Fruit fly (Drosophila melanogaster): ENCODE results near the gene CG6885.
A peak's percentile ranks its signal among the peaks of the same experiment; 100 is the strongest.

CG6885 gene

DNA sequence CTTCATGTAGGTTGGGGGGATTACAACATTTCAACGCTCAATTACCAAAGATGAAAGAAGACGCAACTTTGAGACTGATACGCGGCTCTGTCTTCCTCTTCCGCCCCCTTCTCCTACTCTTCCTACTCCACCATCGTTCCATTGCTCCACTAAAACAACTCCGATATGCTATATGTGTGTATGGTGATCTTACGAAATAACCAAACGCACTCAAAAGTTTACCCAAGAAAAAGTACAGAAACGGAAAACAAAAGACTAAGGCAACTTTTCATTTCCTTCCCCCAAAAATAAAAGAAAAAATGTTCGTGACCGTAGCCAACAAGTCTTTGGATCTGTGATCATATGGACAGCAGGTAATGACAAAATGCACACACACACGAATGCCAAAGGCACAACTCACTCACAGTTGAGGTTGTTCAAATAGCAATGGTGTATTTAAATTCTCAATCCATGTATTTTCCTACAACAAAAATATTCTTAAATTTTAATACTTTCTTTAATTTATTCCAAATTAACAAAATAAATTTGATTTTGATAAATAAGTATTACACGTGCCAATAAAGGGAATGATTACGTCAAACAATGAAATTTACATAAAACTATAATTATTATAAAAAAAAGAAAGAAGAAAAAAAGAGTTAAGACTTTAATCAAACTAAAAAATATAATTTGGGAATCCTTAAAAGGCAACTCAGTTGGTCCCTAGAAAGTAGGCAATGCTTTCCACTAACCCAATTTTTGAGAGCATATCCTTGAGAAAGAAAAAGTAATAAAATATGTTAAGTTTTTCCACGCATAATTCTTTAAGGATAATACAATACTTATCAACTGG, 23.9 kb downstream of the CG6885 start:
- TF ChIP-seq TFAM (GFP tag; optimal IDR thresholded peaks at IDR 0.05) (no peak), CG6813 (GFP tag; optimal IDR thresholded peaks at IDR 0.05) (no peak), crc (GFP tag; optimal IDR thresholded peaks at IDR 0.05) (no peak), Lhr (GFP tag; optimal IDR thresholded peaks at IDR 0.05) (no peak), CoRest (tag; optimal IDR thresholded peaks at IDR 0.05) (peak; percentile 40), oc (tag; optimal IDR thresholded peaks at IDR 0.05) (peak; percentile 42), CG30403 (GFP tag; optimal IDR thresholded peaks at IDR 0.05) (peak; percentile 42), dmrt99B (tag; optimal IDR thresholded peaks at IDR 0.05) (peak; percentile 39), Meics (GFP tag; optimal IDR thresholded peaks at IDR 0.05) (peak; percentile 19), NFAT (GFP tag; IDR thresholded peaks at IDR 0.05) (no peak), CG10366 (GFP tag; IDR thresholded peaks at IDR 0.05) (no peak; the same call in 1 of the 2 replicates), CG18262 (tag; optimal IDR thresholded peaks at IDR 0.05) (peak; percentile 40), cg (GFP tag; optimal IDR thresholded peaks at IDR 0.05) (peak; percentile 34), sqz (GFP tag; optimal IDR thresholded peaks at IDR 0.05) (peak; percentile 35), sd (tag; optimal IDR thresholded peaks at IDR 0.05) (peak; percentile 12), Myb (GFP tag; optimal IDR thresholded peaks at IDR 0.05) (no peak), Rfx (GFP tag; IDR thresholded peaks at IDR 0.05) (0 out of 2 replicates have a peak, but pooled peaks have one; percentile 35), E2f1 (GFP tag; IDR thresholded peaks at IDR 0.05) (peak; percentile 10; the same call in 1 of the 2 replicates), CG2678 (tag; optimal IDR thresholded peaks at IDR 0.05) (peak; percentile 23), phol (tag; optimal IDR thresholded peaks at IDR 0.05) (peak; percentile 25), CG7745 (tag; optimal IDR thresholded peaks at IDR 0.05) (no peak), CG11696 (GFP tag; IDR thresholded peaks at IDR 0.05) (peak; percentile 69; the same call in 1 of the 2 replicates), CG31441 (GFP tag; IDR thresholded peaks at IDR 0.05) (peak; percentile 53; the same call in 1 of the 2 replicates), vfl (GFP tag; optimal IDR thresholded peaks at IDR 0.05) (no peak), unpg (GFP tag; optimal IDR thresholded peaks at IDR 0.05) (no peak), CG12769 (tag; optimal IDR thresholded peaks at IDR 0.05) (peak; percentile 28), Ssrp (tag; optimal IDR thresholded peaks at IDR 0.05) (peak; percentile 25), peb (GFP tag; IDR thresholded peaks at IDR 0.05) (no peak), CG17361 (GFP tag; IDR thresholded peaks at IDR 0.05) (peak; percentile 55; the same call in 1 of the 3 replicates), CG32532 (GFP tag; IDR thresholded peaks at IDR 0.05) (no peak), pros (GFP tag; optimal IDR thresholded peaks at IDR 0.05) (peak; percentile 43), CG9437 (GFP tag; optimal IDR thresholded peaks at IDR 0.05) (peak; percentile 50), Lim3 (GFP tag; IDR thresholded peaks at IDR 0.05) (no peak), CG4707 (GFP tag; optimal IDR thresholded peaks at IDR 0.05) (no peak), CG9727 (GFP tag; optimal IDR thresholded peaks at IDR 0.05) (peak; percentile 20), tgo (GFP tag; IDR thresholded peaks at IDR 0.05) (peak; percentile 22; the same call in 2 of the 3 replicates), Pdp1 (GFP tag; optimal IDR thresholded peaks at IDR 0.05) (peak in 1 of 2 experiments; percentile 6), CG4282 (GFP tag; optimal IDR thresholded peaks at IDR 0.05) (no peak), CG7963 (GFP tag; IDR thresholded peaks at IDR 0.05; ENCODE audit: partially characterized antibody) (no peak), z (GFP tag; IDR thresholded peaks at IDR 0.05) (peak; percentile 82), CG17912 (GFP tag; optimal IDR thresholded peaks at IDR 0.05) (no peak), CG12391 (tag; optimal IDR thresholded peaks at IDR 0.05) (peak; percentile 16), CG9215 (GFP tag; IDR thresholded peaks at IDR 0.05) (no peak), so (GFP tag; IDR thresholded peaks at IDR 0.05) (no peak), CG34224 (GFP tag; IDR thresholded peaks at IDR 0.05; ENCODE audit: partially characterized antibody) (no peak), CG10565 (GFP tag; optimal IDR thresholded peaks at IDR 0.05) (no peak), CG11093 (GFP tag; IDR thresholded peaks at IDR 0.05) (no peak)

All from whole organism, embryonic.